Fruit fly (Drosophila melanogaster) whole organism, embryonic: Measurements from ENCODE around the gene osi.

Experiments
- CG12659 ChIP-seq: fragments of 200-800 bp; sonication (Bioruptor generic); optimal IDR thresholded peaks from 3 replicates; lab custom pipeline; 2017; ENCODE audit warnings: mild to moderate bottlenecking, missing biosample characterization, missing genetic modification reagents, missing genetic modification characterization
- CG14710 ChIP-seq: fragments of 200-800 bp; sonication (Bioruptor generic); optimal IDR thresholded peaks from 3 replicates; lab custom pipeline; 2019; ENCODE audit warnings: missing biosample characterization, mild to moderate bottlenecking, missing genetic modification characterization, moderate library complexity
- CG14860 ChIP-seq: fragments of 200-800 bp; sonication (Bioruptor generic); IDR thresholded peaks from 3 replicates; pipeline ENCODE4 v1.3.6; 2022; ENCODE audit warnings: missing biosample characterization, missing genetic modification characterization; ENCODE audit not compliant: partially characterized antibody
- CG15514 ChIP-seq: fragments of 200-800 bp; sonication (Bioruptor generic); optimal IDR thresholded peaks from 3 replicates; lab custom pipeline; 2017; ENCODE audit warnings: missing biosample characterization, missing genetic modification characterization, mild to moderate bottlenecking, moderate library complexity, missing genetic modification reagents
- CG2116 ChIP-seq: fragments of 200-800 bp; sonication (Bioruptor generic); optimal IDR thresholded peaks from 3 replicates; lab custom pipeline; 2018; ENCODE audit warnings: missing biosample characterization, mild to moderate bottlenecking, missing genetic modification characterization
- CG2129 ChIP-seq: fragments of 200-800 bp; sonication (Bioruptor generic); IDR thresholded peaks from 2 replicates; pipeline ENCODE4 v1.3.6; 2022; ENCODE audit warnings: missing biosample characterization, missing genetic modification characterization; ENCODE audit not compliant: partially characterized antibody
- CG2202 ChIP-seq: fragments of 200-800 bp; sonication (Bioruptor generic); optimal IDR thresholded peaks from 2 replicates; lab custom pipeline; 2018; ENCODE audit warnings: missing biosample characterization, mild to moderate bottlenecking, missing genetic modification characterization
- CG34224 ChIP-seq: fragments of 200-800 bp; sonication (Bioruptor generic); IDR thresholded peaks from 3 replicates; pipeline ENCODE4 v1.3.6; 2022; ENCODE audit warnings: missing biosample characterization, missing genetic modification characterization; ENCODE audit not compliant: partially characterized antibody
- CG42726 ChIP-seq: fragments of 200-800 bp; sonication (Bioruptor generic); IDR thresholded peaks from 2 replicates; pipeline ENCODE4 v1.3.6; 2022; ENCODE audit warnings: missing biosample characterization, missing genetic modification characterization; ENCODE audit not compliant: partially characterized antibody
- CG6765 ChIP-seq: fragments of 200-800 bp; sonication (Bioruptor generic); optimal IDR thresholded peaks from 3 replicates; lab custom pipeline; 2017; ENCODE audit warnings: missing biosample characterization, mild to moderate bottlenecking, missing genetic modification characterization
- CG6791 ChIP-seq: fragments of 200-800 bp; sonication (Bioruptor generic); IDR thresholded peaks from 3 replicates; pipeline ENCODE4 v1.3.6; 2022; ENCODE audit warnings: missing biosample characterization, missing genetic modification characterization; ENCODE audit not compliant: partially characterized antibody
- CG6813 ChIP-seq: fragments of 200-800 bp; sonication (Bioruptor generic); optimal IDR thresholded peaks from 2 replicates; lab custom pipeline; 2017; ENCODE audit warnings: missing biosample characterization, missing genetic modification characterization, mild to moderate bottlenecking, moderate library complexity, missing genetic modification reagents
- Chrac-16 ChIP-seq: fragments of 200-800 bp; sonication (Bioruptor generic); optimal IDR thresholded peaks from 3 replicates; lab custom pipeline; 2016; ENCODE audit warnings: missing biosample characterization, missing genetic modification characterization
- CrebB ChIP-seq: fragments of 200-800 bp; sonication (Bioruptor generic); optimal IDR thresholded peaks from 3 replicates; lab custom pipeline; 2018; ENCODE audit warnings: missing biosample characterization, mild to moderate bottlenecking, missing genetic modification characterization
- Dll ChIP-seq: fragments of 200-800 bp; sonication (Bioruptor generic); IDR thresholded peaks from 4 replicates; pipeline ENCODE4 v1.3.6; 2022; ENCODE audit warnings: missing biosample characterization, missing genetic modification characterization; ENCODE audit not compliant: partially characterized antibody
- Dref ChIP-seq: fragments of 200-800 bp; sonication (Bioruptor generic); IDR thresholded peaks from 2 replicates; pipeline ENCODE4 v1.3.6; 2022; ENCODE audit warnings: missing biosample characterization, missing genetic modification characterization
- Ets97D ChIP-seq: fragments of 200-800 bp; sonication (Bioruptor generic); optimal IDR thresholded peaks from 3 replicates; lab custom pipeline; 2016; ENCODE audit warnings: missing biosample characterization, missing genetic modification characterization
- MBD-R2 ChIP-seq: fragments of 200-800 bp; sonication (Bioruptor generic); IDR thresholded peaks from 2 replicates; pipeline ENCODE4 v1.3.6; 2022; ENCODE audit warnings: missing biosample characterization, missing genetic modification characterization
- MESR4 ChIP-seq: fragments of 200-800 bp; sonication (Bioruptor generic); optimal IDR thresholded peaks from 2 replicates; lab custom pipeline; 2018; ENCODE audit warnings: missing biosample characterization, mild to moderate bottlenecking, missing genetic modification characterization, moderate library complexity
- Mad ChIP-seq: fragments of 200-800 bp; sonication (Bioruptor generic); optimal IDR thresholded peaks from 2 replicates; lab custom pipeline; 2016; ENCODE audit warnings: missing biosample characterization, missing genetic modification characterization
- Opbp ChIP-seq: fragments of 200-800 bp; sonication (Bioruptor generic); IDR thresholded peaks from 3 replicates; pipeline ENCODE4 v1.3.6; 2022; ENCODE audit warnings: missing biosample characterization, missing genetic modification characterization; ENCODE audit not compliant: partially characterized antibody
- Pdp1 ChIP-seq, 2 experiments: fragments of 200-800 bp; sonication (Bioruptor generic); optimal IDR thresholded peaks; 3 replicates each; lab custom pipeline; 2016; ENCODE audit warnings: missing biosample characterization in 2 of 2, missing genetic modification characterization in 2 of 2, mild to moderate bottlenecking in 1 of 2, moderate library complexity in 1 of 2
- Scr ChIP-seq: fragments of 200-800 bp; sonication (Bioruptor generic); IDR thresholded peaks from 2 replicates; pipeline ENCODE4 v1.3.6; 2022; ENCODE audit warnings: missing biosample characterization, missing genetic modification characterization; ENCODE audit not compliant: partially characterized antibody
- Sin3A ChIP-seq: fragments of >200 bp; optimal IDR thresholded peaks from 2 replicates; lab custom pipeline; 2018
- Six4 ChIP-seq: fragments of 200-800 bp; sonication (Bioruptor generic); optimal IDR thresholded peaks from 2 replicates; lab custom pipeline; 2016; ENCODE audit warnings: missing biosample characterization, missing genetic modification characterization
- Sox102F ChIP-seq: fragments of 200-800 bp; sonication (Bioruptor generic); optimal IDR thresholded peaks from 2 replicates; lab custom pipeline; 2018; ENCODE audit warnings: missing biosample characterization, mild to moderate bottlenecking, missing genetic modification characterization, moderate library complexity
- Sry-δ ChIP-seq: fragments of 200-800 bp; sonication (Bioruptor generic); optimal IDR thresholded peaks from 2 replicates; lab custom pipeline; 2016; ENCODE audit warnings: missing biosample characterization, missing genetic modification characterization
- Stat92E ChIP-seq, 3 experiments: fragments of >200 bp in 2 of 3; fragments of 200-800 bp in 1 of 3; sonication (Bioruptor generic) in 1 of 3; optimal IDR thresholded peaks; 2 replicates each; lab custom pipeline; 2017 to 2019; ENCODE audit warnings: missing biosample characterization in 3 of 3, missing genetic modification characterization in 3 of 3, mild to moderate bottlenecking in 1 of 3, moderate library complexity in 1 of 3
- amos ChIP-seq: fragments of 200-800 bp; sonication (Bioruptor generic); IDR thresholded peaks from 2 replicates; pipeline ENCODE4 v1.3.6; 2022; ENCODE audit warnings: missing biosample characterization, missing genetic modification characterization; ENCODE audit not compliant: partially characterized antibody
- ash1 ChIP-seq: fragments of 200-800 bp; sonication (Bioruptor generic); optimal IDR thresholded peaks from 2 replicates; lab custom pipeline; 2018; ENCODE audit warnings: missing biosample characterization, mild to moderate bottlenecking, missing genetic modification characterization
- btn ChIP-seq: fragments of 200-800 bp; sonication (Bioruptor generic); optimal IDR thresholded peaks from 2 replicates; lab custom pipeline; 2016; ENCODE audit warnings: missing biosample characterization, missing genetic modification characterization
- ci ChIP-seq: fragments of 200-800 bp; sonication (Bioruptor generic); IDR thresholded peaks from 3 replicates; pipeline ENCODE4 v1.3.6; 2022; ENCODE audit warnings: missing biosample characterization, missing genetic modification characterization
- crp ChIP-seq, 2 experiments: fragments of 200-800 bp; sonication (Bioruptor generic); optimal IDR thresholded peaks; 2 replicates in 1 of 2; 3 replicates in 1 of 2; lab custom pipeline; 2017; ENCODE audit warnings: missing biosample characterization in 2 of 2, missing genetic modification characterization in 2 of 2, mild to moderate bottlenecking in 1 of 2, moderate library complexity in 1 of 2
- fd3F ChIP-seq: fragments of 200-800 bp; sonication (Bioruptor generic); optimal IDR thresholded peaks from 2 replicates; lab custom pipeline; 2018; ENCODE audit warnings: missing biosample characterization, mild to moderate bottlenecking, missing genetic modification characterization, moderate library complexity
- fu2 ChIP-seq: fragments of 200-800 bp; sonication (Bioruptor generic); optimal IDR thresholded peaks from 2 replicates; lab custom pipeline; 2016; ENCODE audit warnings: missing biosample characterization, missing genetic modification characterization
- ham ChIP-seq: fragments of 200-800 bp; sonication (Bioruptor generic); IDR thresholded peaks from 2 replicates; pipeline ENCODE4 v1.3.6; 2022; ENCODE audit warnings: missing biosample characterization, missing genetic modification characterization
- hb ChIP-seq: fragments of 200-800 bp; sonication (Bioruptor generic); IDR thresholded peaks from 3 replicates; pipeline ENCODE4 v1.3.6; 2022; ENCODE audit warnings: missing biosample characterization, missing genetic modification characterization; ENCODE audit not compliant: partially characterized antibody
- insv ChIP-seq, 2 experiments: fragments of 200-800 bp; sonication (Bioruptor generic); optimal IDR thresholded peaks; 3 replicates each; lab custom pipeline; 2016 to 2018; ENCODE audit warnings: missing biosample characterization in 2 of 2, missing genetic modification characterization in 2 of 2
- luna ChIP-seq: fragments of 200-800 bp; sonication (Bioruptor generic); optimal IDR thresholded peaks from 2 replicates; lab custom pipeline; 2016; ENCODE audit warnings: missing biosample characterization, missing genetic modification characterization
- nmo ChIP-seq: fragments of 200-800 bp; sonication (Bioruptor generic); optimal IDR thresholded peaks from 2 replicates; lab custom pipeline; 2018; ENCODE audit warnings: missing biosample characterization, mild to moderate bottlenecking, missing genetic modification characterization, moderate library complexity
- pros ChIP-seq: fragments of 200-800 bp; sonication (Bioruptor generic); optimal IDR thresholded peaks from 3 replicates; lab custom pipeline; 2019; ENCODE audit warnings: missing biosample characterization, mild to moderate bottlenecking, missing genetic modification characterization, moderate library complexity
- pzg ChIP-seq: fragments of 200-800 bp; sonication (Bioruptor generic); optimal IDR thresholded peaks from 3 replicates; lab custom pipeline; 2018; ENCODE audit warnings: missing biosample characterization, mild to moderate bottlenecking, missing genetic modification characterization, moderate library complexity
- tup ChIP-seq: fragments of 200-800 bp; sonication (Bioruptor generic); optimal IDR thresholded peaks from 2 replicates; lab custom pipeline; 2016; ENCODE audit warnings: missing biosample characterization, mild to moderate bottlenecking, missing genetic modification characterization, moderate library complexity
- wdn ChIP-seq: fragments of 200-800 bp; sonication (Bioruptor generic); IDR thresholded peaks from 2 replicates; pipeline ENCODE4 v1.3.6; 2022; ENCODE audit warnings: missing biosample characterization, missing genetic modification characterization
- zen ChIP-seq: fragments of 200-800 bp; sonication (Bioruptor generic); optimal IDR thresholded peaks from 3 replicates; lab custom pipeline; 2018; ENCODE audit warnings: missing biosample characterization, mild to moderate bottlenecking, missing genetic modification characterization, moderate library complexity
- zf30C ChIP-seq: fragments of 200-800 bp; sonication (Bioruptor generic); optimal IDR thresholded peaks from 3 replicates; lab custom pipeline; 2018; ENCODE audit warnings: missing biosample characterization, mild to moderate bottlenecking, missing genetic modification characterization

Gene osi

DNA sequence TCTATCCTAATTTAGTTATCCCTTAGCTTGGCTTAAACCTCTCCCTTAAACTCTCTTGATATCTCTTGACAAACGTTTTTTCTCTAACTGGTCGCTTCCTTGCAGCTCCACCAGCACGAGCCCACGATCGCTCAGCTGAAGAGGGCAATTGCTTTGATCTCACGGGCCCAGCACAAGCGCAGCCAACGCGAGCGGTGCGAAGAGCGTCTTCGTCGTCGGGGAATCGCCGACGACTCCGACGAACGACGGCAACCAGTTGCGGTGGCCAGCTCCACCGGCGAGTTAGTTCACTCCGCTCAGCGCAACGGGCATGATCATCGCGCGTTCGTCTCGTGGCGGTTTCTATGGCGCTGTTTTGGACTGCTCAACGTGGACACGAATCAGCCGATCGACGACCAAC lies 6.8 kb downstream of the osi start (continued):
- TF ChIP-seq wdn (GFP tag; lab: Robert Waterston, UW) = no peak
- TF ChIP-seq CG14710 (tag; lab: Kevin White, UChicago) = no peak
- TF ChIP-seq Chrac-16 = no peak
- no peak for TF ChIP-seq Dll
- TF ChIP-seq luna (GFP tag; lab: Kevin White, UChicago) = no peak
- TF ChIP-seq insv (GFP tag; optimal IDR thresholded peaks at IDR 0.05; lab: Kevin White, UChicago) = no peak
- no peak for TF ChIP-seq Six4 (GFP tag; lab: Kevin White, UChicago)
- no peak for TF ChIP-seq pros (GFP tag; lab: Kevin White, UChicago)

DNA sequence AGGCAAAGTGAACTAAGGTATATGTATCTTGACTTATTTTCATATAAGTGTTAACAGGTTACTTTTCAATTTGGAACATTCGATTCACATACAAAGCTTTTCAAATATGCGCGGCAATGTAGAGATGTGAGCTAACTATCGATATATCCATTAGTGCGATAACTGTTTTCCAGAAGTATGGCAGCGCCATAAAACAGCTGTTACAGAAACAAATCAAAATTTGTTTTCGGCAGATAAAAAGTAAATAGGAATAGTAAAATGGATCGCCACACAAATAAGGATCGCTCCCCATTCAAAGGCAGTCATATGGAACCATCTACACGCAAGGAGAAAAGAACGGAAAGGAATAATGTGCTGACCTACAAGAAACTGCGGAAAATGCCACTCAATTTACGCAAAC lies 8.5 kb downstream of the osi start, which contains the start of the genes CG32832, CG31743 and CG34313:
Gene CG32832 (minus strand): TSS at position 3 of the 400 bp plus-strand sequence.
Gene CG31743 (plus strand): TSS at position 230 of the 400 bp plus-strand sequence.
Gene CG34313 (plus strand): TSS at position 230 of the 400 bp plus-strand sequence.
- TF ChIP-seq CG14860 (GFP tag; lab: Robert Waterston, UW) (0 out of 3 replicates have a peak, but pooled peaks have one; percentile 40), ash1 (no peak), CG42726 (GFP tag; lab: Robert Waterston, UW) (peak; percentile 40; the same call in 1 of the 2 replicates), CrebB (no peak), CG6791 (GFP tag; lab: Robert Waterston, UW) (peak; percentile 74), Mad (GFP tag; lab: Kevin White, UChicago) (no peak), zen (tag; lab: Kevin White, UChicago) (peak; percentile 9), MESR4 (GFP tag; lab: Kevin White, UChicago) (peak; percentile 38), CG6813 (GFP tag; lab: Kevin White, UChicago) (no peak), Sin3A (lab: Kevin White, UChicago) (peak; percentile 9), MBD-R2 (GFP tag; lab: Robert Waterston, UW) (peak; percentile 88), CG2116 (peak; percentile 49), pzg (GFP tag; lab: Kevin White, UChicago) (peak; percentile 86), tup (GFP tag; lab: Kevin White, UChicago) (no peak), CG6765 (no peak), Pdp1 (GFP tag; optimal IDR thresholded peaks at IDR 0.05; lab: Kevin White, UChicago) (peak in 1 of 2 experiments; percentile 30), fu2 (GFP tag; lab: Kevin White, UChicago) (no peak), Stat92E (GFP tag; optimal IDR thresholded peaks at IDR 0.05; lab: Kevin White, UChicago) (peak in 1 of 3 experiments; percentile 35), Opbp (GFP tag; lab: Robert Waterston, UW) (peak; percentile 82), hb (peak; percentile 65; the same call in 1 of the 3 replicates), Ets97D (GFP tag; lab: Kevin White, UChicago) (peak; percentile 52), Sox102F (no peak), Chrac-16 (no peak), CG2129 (GFP tag; lab: Robert Waterston, UW) (peak; percentile 28), CG15514 (peak; percentile 44), amos (peak; percentile 78; the same call in 1 of the 2 replicates), CG2202 (no peak), Sry-δ (GFP tag; lab: Kevin White, UChicago) (peak; percentile 95), Dref (peak; percentile 87), CG12659 (GFP tag; lab: Kevin White, UChicago) (peak; percentile 19), Dll (peak; percentile 79), zf30C (GFP tag; lab: Kevin White, UChicago) (no peak), crp (GFP tag; optimal IDR thresholded peaks at IDR 0.05; lab: Kevin White, UChicago) (peak; percentile 77 to 97), fd3F (GFP tag; lab: Kevin White, UChicago) (no peak), CG34224 (GFP tag; lab: Robert Waterston, UW) (peak; percentile 79), ham (GFP tag; lab: Robert Waterston, UW) (no peak), Scr (GFP tag; lab: Robert Waterston, UW) (peak; percentile 78), nmo (peak; percentile 40), ci (peak; percentile 39; the same call in 1 of the 3 replicates), btn (GFP tag; lab: Kevin White, UChicago) (no peak)
